Fruit fly (Drosophila melanogaster): ENCODE results near the gene CG34169.

CG34169 gene

dm6 chr2L:17159641-17160040, 13.6 kb upstream of the CG34169 start (continued):
- TF ChIP-seq CG8290 (GFP tag; optimal IDR thresholded peaks at IDR 0.05) (no peak), CG8290 (tag; optimal IDR thresholded peaks at IDR 0.05) (peak in 1 of 2 experiments; percentile 5), zen (tag; optimal IDR thresholded peaks at IDR 0.05) (no peak), schlank (tag; optimal IDR thresholded peaks at IDR 0.05) (no peak), CG11456 (GFP tag; IDR thresholded peaks at IDR 0.05) (no peak), nerfin-1 (tag; optimal IDR thresholded peaks at IDR 0.05) (no peak), btn (GFP tag; optimal IDR thresholded peaks at IDR 0.05) (no peak), CG8388 (GFP tag; optimal IDR thresholded peaks at IDR 0.05) (no peak), CG10321 (GFP tag; IDR thresholded peaks at IDR 0.05) (no peak), NC2β (GFP tag; optimal IDR thresholded peaks at IDR 0.05) (no peak), Sin3A (optimal IDR thresholded peaks at IDR 0.05) (no peak), Rfx (GFP tag; IDR thresholded peaks at IDR 0.05) (0 out of 2 replicates have a peak, but pooled peaks have one; percentile 11), wek (GFP tag; optimal IDR thresholded peaks at IDR 0.05) (no peak), shn (GFP tag; optimal IDR thresholded peaks at IDR 0.05) (no peak), ci (GFP tag; IDR thresholded peaks at IDR 0.05) (no peak), Stat92E (GFP tag; optimal IDR thresholded peaks at IDR 0.05) (no peak)

dm6 chr2L:17163344-17163743, 9.9 kb upstream of the CG34169 start:
- TF ChIP-seq CTCF (GFP tag; optimal IDR thresholded peaks at IDR 0.05) (peak; percentile 54), CG14014 (GFP tag; IDR thresholded peaks at IDR 0.05) (no peak)

dm6 chr2L:17176318-17176717, 3.0 kb downstream of the CG34169 start, which contains the start of gene Gr36a:
Gr36a (plus strand) TSS chr2L:17176618.
- no peak for TF ChIP-seq CG7556 (GFP tag; optimal IDR thresholded peaks at IDR 0.05)
- no peak for TF ChIP-seq crc (GFP tag; optimal IDR thresholded peaks at IDR 0.05)
- no peak for TF ChIP-seq inv (GFP tag; IDR thresholded peaks at IDR 0.05; ENCODE audit: partially characterized antibody)
- TF ChIP-seq CG8089 (GFP tag; optimal IDR thresholded peaks at IDR 0.05), result no peak
- no peak for TF ChIP-seq jing (GFP tag; optimal IDR thresholded peaks at IDR 0.05)
- no peak for TF ChIP-seq CG42726 (GFP tag; IDR thresholded peaks at IDR 0.05; ENCODE audit: partially characterized antibody)
- TF ChIP-seq Sin3A (optimal IDR thresholded peaks at IDR 0.05), result no peak
- no peak for TF ChIP-seq tin (GFP tag; optimal IDR thresholded peaks at IDR 0.05)
- TF ChIP-seq chm (GFP tag; IDR thresholded peaks at IDR 0.05), result no peak
- TF ChIP-seq CG30020 (tag; optimal IDR thresholded peaks at IDR 0.05), result no peak
- TF ChIP-seq Poxn (GFP tag; IDR thresholded peaks at IDR 0.05), result no peak
- no peak for TF ChIP-seq Sox100B (GFP tag; optimal IDR thresholded peaks at IDR 0.05)
- no peak for TF ChIP-seq CG13624 (GFP tag; optimal IDR thresholded peaks at IDR 0.05)
- TF ChIP-seq CG10543 (GFP tag; optimal IDR thresholded peaks at IDR 0.05), result no peak
- no peak for TF ChIP-seq CG11085 (GFP tag; IDR thresholded peaks at IDR 0.05)
- TF ChIP-seq CG6254 (GFP tag; optimal IDR thresholded peaks at IDR 0.05), result no peak
- TF ChIP-seq ERR (GFP tag; optimal IDR thresholded peaks at IDR 0.05), result no peak
- TF ChIP-seq cg (GFP tag; optimal IDR thresholded peaks at IDR 0.05), result no peak

dm6 chr2L:17178472-17178871, 5.2 kb downstream of the CG34169 start, which contains the start of gene Gr36b:
Gr36b (plus strand) TSS chr2L:17178772.
- no peak for TF ChIP-seq CG11560 (tag; IDR thresholded peaks at IDR 0.05)
- TF ChIP-seq gfzf (GFP tag; optimal IDR thresholded peaks at IDR 0.05), result no peak
- no peak for TF ChIP-seq CG4707 (GFP tag; optimal IDR thresholded peaks at IDR 0.05)
- TF ChIP-seq CG16813 (GFP tag; IDR thresholded peaks at IDR 0.05; ENCODE audit: partially characterized antibody), result no peak
- no peak for TF ChIP-seq CG30403 (GFP tag; optimal IDR thresholded peaks at IDR 0.05)
- TF ChIP-seq vvl (GFP tag; IDR thresholded peaks at IDR 0.05), result no peak
- no peak for TF ChIP-seq Nf-YB (GFP tag; optimal IDR thresholded peaks at IDR 0.05)
- no peak for TF ChIP-seq ac (GFP tag; optimal IDR thresholded peaks at IDR 0.05)
- TF ChIP-seq hkb (optimal IDR thresholded peaks at IDR 0.05), result no peak
- no peak for TF ChIP-seq hkb (GFP tag; IDR thresholded peaks at IDR 0.05)
- no peak for TF ChIP-seq Hr39 (optimal IDR thresholded peaks at IDR 0.05)
- no peak for TF ChIP-seq H15 (GFP tag; IDR thresholded peaks at IDR 0.05)
- TF ChIP-seq fd64A (GFP tag; optimal IDR thresholded peaks at IDR 0.05), result no peak
- no peak for TF ChIP-seq dpn (GFP tag; optimal IDR thresholded peaks at IDR 0.05)
- no peak for TF ChIP-seq CG10274 (GFP tag; optimal IDR thresholded peaks at IDR 0.05)
- no peak for TF ChIP-seq B-H2 (GFP tag; optimal IDR thresholded peaks at IDR 0.05)
- no peak for TF ChIP-seq CG1647 (GFP tag; optimal IDR thresholded peaks at IDR 0.05)
